Worm (Caenorhabditis elegans) whole organism, early embryonic: ENCODE data around the gene col-107.

Source experiments
- B0310.2 ChIP-seq: sonication (generic microtip); optimal IDR thresholded peaks from 2 replicates; lab custom pipeline; 2016; ENCODE audit warnings: mild to moderate bottlenecking, missing genetic modification characterization, missing compliant biosample characterization
- F13C5.2 ChIP-seq: sonication (generic microtip); optimal IDR thresholded peaks from 2 replicates; lab custom pipeline; 2017; ENCODE audit warnings: mild to moderate bottlenecking, missing genetic modification characterization, inconsistent platforms, missing compliant biosample characterization
- aly-1 ChIP-seq: sonication (generic microtip); optimal IDR thresholded peaks from 2 replicates; lab custom pipeline; 2016; ENCODE audit warnings: missing genetic modification characterization, missing compliant biosample characterization
- ama-1 ChIP-seq: fragments of 150-350 bp; optimal IDR thresholded peaks from 2 replicates; lab custom pipeline; 2014
- ceh-13 ChIP-seq: fragments of 200-800 bp; sonication (Bioruptor generic); optimal IDR thresholded peaks from 2 replicates; lab custom pipeline; 2018; ENCODE audit warnings: mild to moderate bottlenecking, missing genetic modification characterization, missing compliant biosample characterization
- ceh-36 ChIP-seq: sonication (generic microtip); optimal IDR thresholded peaks from 2 replicates; lab custom pipeline; 2016; ENCODE audit warnings: missing genetic modification characterization, inconsistent platforms, missing compliant biosample characterization
- ets-7 ChIP-seq: sonication (generic microtip); optimal IDR thresholded peaks from 2 replicates; lab custom pipeline; 2016; ENCODE audit warnings: missing genotype, missing genetic modification characterization, missing compliant biosample characterization
- flt-1 ChIP-seq: fragments of 200-800 bp; sonication (Bioruptor generic); IDR thresholded peaks from 2 replicates; pipeline ENCODE4 v1.3.6; 2022; ENCODE audit warnings: missing genetic modification characterization, missing compliant biosample characterization
- hmbx-1 ChIP-seq: sonication (generic microtip); optimal IDR thresholded peaks from 2 replicates; lab custom pipeline; 2016; ENCODE audit warnings: mild to moderate bottlenecking, missing genetic modification characterization, missing compliant biosample characterization
- hmg-4 ChIP-seq: fragments of 200-800 bp; sonication (Bioruptor generic); optimal IDR thresholded peaks from 2 replicates; lab custom pipeline; 2018; ENCODE audit warnings: mild to moderate bottlenecking, missing genetic modification characterization, missing compliant biosample characterization
- hnd-1 ChIP-seq: sonication (generic microtip); optimal IDR thresholded peaks from 2 replicates; lab custom pipeline; 2016; ENCODE audit warnings: missing genetic modification characterization, missing compliant biosample characterization
- pes-1 ChIP-seq: fragments of 200-800 bp; sonication (Bioruptor generic); IDR thresholded peaks from 2 replicates; pipeline ENCODE4 v1.3.6; 2022; ENCODE audit warnings: missing genetic modification reagents, missing genetic modification characterization, missing compliant biosample characterization
- scrt-1 ChIP-seq: fragments of 200-800 bp; sonication (Bioruptor generic); IDR thresholded peaks from 2 replicates; pipeline ENCODE4 v1.3.6; 2022; ENCODE audit warnings: missing genetic modification characterization, missing compliant biosample characterization
- sea-1 ChIP-seq: fragments of 200-800 bp; sonication (Bioruptor generic); conservative IDR thresholded peaks from 2 replicates; pipeline ENCODE4 v1.3.6; 2022; ENCODE audit warnings: missing genetic modification characterization, missing compliant biosample characterization
- tbx-11 ChIP-seq: fragments of 200-800 bp; sonication (Bioruptor generic); IDR thresholded peaks from 2 replicates; pipeline ENCODE4 v1.3.6; 2022; ENCODE audit warnings: missing genetic modification characterization, missing compliant biosample characterization
- tbx-37 ChIP-seq: fragments of 200-800 bp; sonication (Bioruptor generic); conservative IDR thresholded peaks from 2 replicates; pipeline ENCODE4 v1.3.6; 2022; ENCODE audit warnings: missing genetic modification reagents, missing genetic modification characterization, missing compliant biosample characterization
- tra-4 ChIP-seq: sonication (generic microtip); optimal IDR thresholded peaks from 2 replicates; lab custom pipeline; 2017; ENCODE audit warnings: missing genetic modification characterization, missing compliant biosample characterization

col-107 gene

DNA sequence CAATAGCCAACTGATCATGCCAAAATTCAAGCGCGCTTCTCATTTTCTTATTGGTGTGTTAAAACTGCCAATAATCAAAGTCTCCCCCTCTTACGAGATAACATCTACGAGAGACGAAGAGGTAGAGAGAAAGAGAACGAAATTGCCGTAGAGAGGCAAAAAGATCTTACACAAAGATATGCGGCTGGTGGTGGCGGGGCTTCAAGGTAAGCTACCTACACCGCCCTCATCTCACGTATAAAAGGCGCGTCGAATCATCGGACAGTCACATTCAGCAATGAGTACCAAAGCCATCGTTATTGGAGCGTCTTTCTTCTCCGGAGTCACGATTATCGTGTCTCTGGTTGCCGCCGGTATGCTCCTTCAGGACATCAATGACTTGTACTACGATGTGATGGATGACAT lies at the start of gene col-107:
TSS of gene col-107 (plus strand) at position 265 of the 405 bp plus-strand sequence.
- no peak for TF ChIP-seq scrt-1 (GFP tag; lab: Robert Waterston, UW)
- TF ChIP-seq hmg-4 (GFP tag; lab: Kevin White, UChicago), result no peak
- TF ChIP-seq ama-1 (lab: Kevin White, UChicago), result no peak
- TF ChIP-seq ceh-36 (tag; lab: Kevin White, UChicago), result no peak
- TF ChIP-seq tbx-37 (GFP tag; lab: Robert Waterston, UW), result no peak
- no peak for TF ChIP-seq B0310.2
- no peak for TF ChIP-seq sea-1
- no peak for TF ChIP-seq F13C5.2 (tag; lab: Kevin White, UChicago)
- TF ChIP-seq tbx-11, result no peak
- no peak for TF ChIP-seq tra-4 (tag; lab: Kevin White, UChicago)
- TF ChIP-seq pes-1 (GFP tag; lab: Robert Waterston, UW), result no peak
- TF ChIP-seq hmbx-1 (tag; lab: Kevin White, UChicago), result no peak

DNA sequence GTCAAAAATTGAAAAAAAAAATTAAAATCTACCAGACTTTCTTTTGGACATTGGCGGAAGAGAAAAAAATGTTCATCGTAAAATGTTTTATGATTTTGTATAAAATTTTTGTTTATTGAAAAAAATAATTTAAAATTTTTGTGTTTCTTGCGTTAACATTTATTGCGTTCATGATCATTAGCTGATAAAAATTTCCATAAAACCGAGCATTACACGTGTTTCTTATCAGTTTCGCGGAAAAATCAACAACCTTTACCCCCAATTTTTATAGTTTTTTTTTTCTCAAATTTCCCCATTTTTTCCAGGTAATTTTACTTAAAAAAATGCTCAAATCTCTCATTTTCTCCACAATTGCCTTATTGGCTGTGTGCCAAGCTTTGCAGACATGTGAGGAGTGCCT lies 38.3 kb upstream of the col-107 start, which contains the start of gene txt-4:
TSS of gene txt-4 (plus strand) at position 324 of the 400 bp plus-strand sequence.
- TF ChIP-seq ceh-36 (tag; lab: Kevin White, UChicago), result no peak
- TF ChIP-seq tra-4 (tag; lab: Kevin White, UChicago), result no peak
- no peak for TF ChIP-seq hmg-4 (GFP tag; lab: Kevin White, UChicago)
- no peak for TF ChIP-seq ets-7
- TF ChIP-seq ama-1 (lab: Kevin White, UChicago), result no peak
- TF ChIP-seq flt-1 (GFP tag; lab: Robert Waterston, UW), result no peak
- TF ChIP-seq hnd-1 (tag; lab: Kevin White, UChicago), result no peak
- TF ChIP-seq hmbx-1 (tag; lab: Kevin White, UChicago), result no peak
- TF ChIP-seq tbx-37 (GFP tag; lab: Robert Waterston, UW), result no peak
- TF ChIP-seq tbx-11, result no peak
- TF ChIP-seq pes-1 (GFP tag; lab: Robert Waterston, UW), result no peak
- TF ChIP-seq sea-1, result no peak
- TF ChIP-seq scrt-1 (GFP tag; lab: Robert Waterston, UW), result no peak

DNA sequence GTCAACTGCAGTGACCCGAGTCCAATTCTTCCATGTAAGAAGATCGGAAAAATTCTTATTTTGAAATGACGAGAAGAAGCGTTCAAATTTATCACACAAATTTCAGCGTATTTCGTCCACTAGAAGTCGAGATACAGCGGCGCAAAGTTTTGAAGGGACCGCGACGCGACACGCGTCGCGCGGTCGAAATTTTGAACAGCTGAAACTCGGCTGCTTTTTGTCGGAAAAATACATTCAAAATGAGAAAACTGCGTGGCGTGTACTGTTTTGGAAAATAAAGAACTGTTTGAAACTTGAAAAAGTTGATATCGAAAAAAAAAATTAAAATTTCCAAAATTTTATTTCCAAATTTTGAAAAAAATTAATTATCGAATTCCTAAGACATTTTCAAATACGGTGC lies 35.6 kb upstream of the col-107 start:
- no peak for TF ChIP-seq B0310.2
- no peak for TF ChIP-seq ama-1 (lab: Kevin White, UChicago)
- TF ChIP-seq F13C5.2 (tag; lab: Kevin White, UChicago), result no peak
- no peak for TF ChIP-seq ets-7
- no peak for TF ChIP-seq hmg-4 (GFP tag; lab: Kevin White, UChicago)
- no peak for TF ChIP-seq scrt-1 (GFP tag; lab: Robert Waterston, UW)
- no peak for TF ChIP-seq ceh-36 (tag; lab: Kevin White, UChicago)
- TF ChIP-seq tbx-37 (GFP tag; lab: Robert Waterston, UW), result no peak
- TF ChIP-seq sea-1, result no peak
- TF ChIP-seq flt-1 (GFP tag; lab: Robert Waterston, UW), result no peak
- TF ChIP-seq tbx-11, result no peak
- no peak for TF ChIP-seq ceh-13 (GFP tag; lab: Kevin White, UChicago)
- no peak for TF ChIP-seq hmbx-1 (tag; lab: Kevin White, UChicago)
- TF ChIP-seq hnd-1 (tag; lab: Kevin White, UChicago), result no peak

DNA sequence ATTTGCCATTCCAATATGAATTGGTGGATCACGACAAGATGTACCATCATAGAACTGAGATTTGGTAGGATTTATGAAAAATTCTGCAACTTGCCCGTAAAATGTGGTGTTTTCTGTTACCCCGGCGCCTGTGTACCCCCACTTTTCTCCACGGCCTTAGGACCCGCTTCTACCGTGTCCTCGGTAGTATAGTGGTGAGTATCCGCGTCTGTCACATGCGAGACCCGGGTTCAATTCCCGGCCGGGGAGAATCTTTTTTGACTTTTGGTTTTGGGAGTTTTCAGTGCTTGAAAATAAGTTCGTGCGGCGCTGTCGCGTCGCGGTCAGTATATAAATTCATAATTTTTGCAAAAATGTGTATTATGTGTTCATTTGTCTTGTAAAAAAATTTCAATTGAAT lies 34.1 kb upstream of the col-107 start:
- no peak for TF ChIP-seq ets-7
- no peak for TF ChIP-seq hmg-4 (GFP tag; lab: Kevin White, UChicago)
- peak; percentile 69 for TF ChIP-seq pes-1 (GFP tag; lab: Robert Waterston, UW)
- TF ChIP-seq tbx-37 (GFP tag; lab: Robert Waterston, UW), result no peak
- TF ChIP-seq ceh-36 (tag; lab: Kevin White, UChicago), result no peak
- TF ChIP-seq aly-1 (tag; lab: Kevin White, UChicago), result no peak
- TF ChIP-seq tbx-11, result peak; percentile 72
- peak; percentile 66; the same call in 1 of the 2 replicates for TF ChIP-seq sea-1
- TF ChIP-seq hmbx-1 (tag; lab: Kevin White, UChicago), result no peak
- peak; percentile 51 for TF ChIP-seq flt-1 (GFP tag; lab: Robert Waterston, UW)
- TF ChIP-seq ceh-13 (GFP tag; lab: Kevin White, UChicago), result no peak
- TF ChIP-seq tra-4 (tag; lab: Kevin White, UChicago), result no peak
- no peak for TF ChIP-seq ama-1 (lab: Kevin White, UChicago)
- no peak for TF ChIP-seq hnd-1 (tag; lab: Kevin White, UChicago)
- TF ChIP-seq scrt-1 (GFP tag; lab: Robert Waterston, UW), result 0 out of 2 replicates have a peak, but pooled peaks have one; percentile 56

DNA sequence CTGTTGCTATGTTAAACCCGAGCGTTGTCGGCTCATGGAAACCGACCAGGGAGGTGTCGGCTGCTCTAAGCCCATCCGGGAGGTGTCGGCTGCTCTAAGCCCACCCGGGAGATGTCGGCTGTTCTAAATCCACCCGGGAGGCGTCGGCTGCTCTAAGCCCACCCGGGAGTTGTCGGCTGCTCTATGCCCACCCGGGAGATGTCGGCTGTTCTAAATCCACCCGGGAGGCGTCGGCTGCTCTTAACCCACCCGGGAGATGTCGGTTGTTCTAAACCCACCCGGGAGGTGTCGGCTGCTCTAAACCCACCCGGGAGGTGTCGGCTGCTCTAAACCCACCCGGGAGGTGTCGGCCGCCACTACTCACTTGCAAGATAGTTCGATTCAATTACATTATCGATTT lies 32.6 kb upstream of the col-107 start:
- no peak for TF ChIP-seq ama-1 (lab: Kevin White, UChicago)
- TF ChIP-seq flt-1 (GFP tag; lab: Robert Waterston, UW), result no peak
- no peak for TF ChIP-seq B0310.2
- no peak for TF ChIP-seq tra-4 (tag; lab: Kevin White, UChicago)
- no peak for TF ChIP-seq ets-7
- TF ChIP-seq F13C5.2 (tag; lab: Kevin White, UChicago), result no peak
- no peak for TF ChIP-seq ceh-13 (GFP tag; lab: Kevin White, UChicago)

DNA sequence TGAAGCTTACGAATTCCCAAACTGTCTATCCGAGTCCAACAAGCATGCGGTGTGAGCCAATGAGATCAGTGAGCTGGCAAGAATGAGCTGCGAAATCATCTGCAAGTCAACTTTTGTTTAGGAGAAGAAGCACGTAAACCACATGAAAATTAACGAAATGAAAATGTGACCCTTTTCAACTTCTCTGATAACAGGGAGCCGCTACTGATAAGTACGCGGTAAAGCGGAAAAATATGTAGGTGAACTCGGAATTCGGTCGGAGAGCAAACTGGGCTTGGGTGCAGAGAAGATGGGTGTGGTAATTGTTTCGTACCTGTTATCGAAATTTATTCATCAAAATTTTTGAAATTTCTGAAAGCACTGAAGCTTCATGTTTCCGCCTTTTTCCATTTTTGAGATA lies 32.0 kb upstream of the col-107 start, which contains the start of gene clec-172:
TSS of gene clec-172 (minus strand) at position 101 of the 400 bp plus-strand sequence.
- TF ChIP-seq tbx-37 (GFP tag; lab: Robert Waterston, UW), result no peak
- no peak for TF ChIP-seq tra-4 (tag; lab: Kevin White, UChicago)
- no peak for TF ChIP-seq sea-1
- no peak for TF ChIP-seq F13C5.2 (tag; lab: Kevin White, UChicago)
- TF ChIP-seq flt-1 (GFP tag; lab: Robert Waterston, UW), result no peak
- no peak for TF ChIP-seq ama-1 (lab: Kevin White, UChicago)
- no peak for TF ChIP-seq hmbx-1 (tag; lab: Kevin White, UChicago)
- TF ChIP-seq ceh-36 (tag; lab: Kevin White, UChicago), result no peak
- TF ChIP-seq hmg-4 (GFP tag; lab: Kevin White, UChicago), result no peak
- TF ChIP-seq hnd-1 (tag; lab: Kevin White, UChicago), result no peak
- TF ChIP-seq pes-1 (GFP tag; lab: Robert Waterston, UW), result no peak
- no peak for TF ChIP-seq aly-1 (tag; lab: Kevin White, UChicago)
- no peak for TF ChIP-seq ceh-13 (GFP tag; lab: Kevin White, UChicago)
- TF ChIP-seq ets-7, result no peak
- TF ChIP-seq scrt-1 (GFP tag; lab: Robert Waterston, UW), result no peak

DNA sequence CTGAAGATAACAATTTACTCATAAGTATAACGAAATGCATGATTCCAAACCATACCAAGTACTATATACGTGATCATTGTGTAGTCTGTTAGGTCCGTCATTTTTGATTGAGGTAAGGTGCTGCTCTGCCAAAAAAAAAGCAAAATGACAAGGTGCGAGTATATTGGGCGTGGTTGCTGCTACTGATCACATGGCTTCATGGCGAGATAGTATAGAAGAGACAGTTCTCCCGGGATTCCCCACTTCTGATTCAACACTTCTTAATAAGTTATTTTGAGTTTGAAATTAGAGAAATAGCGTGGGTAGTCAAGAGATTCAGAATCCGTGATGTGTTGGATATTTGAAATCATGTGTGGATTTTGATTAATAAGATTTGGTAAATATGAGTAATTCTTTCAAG lies 27.3 kb upstream of the col-107 start, which contains the start of gene K03H6.4:
TSS of gene K03H6.4 (minus strand) at position 101 of the 400 bp plus-strand sequence.
- no peak for TF ChIP-seq B0310.2
- TF ChIP-seq F13C5.2 (tag; lab: Kevin White, UChicago), result no peak
- TF ChIP-seq flt-1 (GFP tag; lab: Robert Waterston, UW), result no peak
- TF ChIP-seq ama-1 (lab: Kevin White, UChicago), result no peak
- no peak for TF ChIP-seq tbx-11
- no peak for TF ChIP-seq ets-7
- TF ChIP-seq sea-1, result no peak
- no peak for TF ChIP-seq hnd-1 (tag; lab: Kevin White, UChicago)
- no peak for TF ChIP-seq hmbx-1 (tag; lab: Kevin White, UChicago)
- no peak for TF ChIP-seq tra-4 (tag; lab: Kevin White, UChicago)
